Fruit fly (Drosophila melanogaster) whole organism, prepupa: ENCODE data around the gene CG13471.

ENCODE experiments used
- Blimp-1 ChIP-seq: fragments of 200-800 bp; sonication (Bioruptor generic); optimal IDR thresholded peaks from 3 replicates; lab custom pipeline; 2017; ENCODE audit warnings: missing biosample characterization, missing genetic modification characterization, mild to moderate bottlenecking, moderate library complexity, missing genetic modification reagents
- CG10631 ChIP-seq: fragments of 200-800 bp; sonication (Bioruptor generic); optimal IDR thresholded peaks from 2 replicates; lab custom pipeline; 2016; ENCODE audit warnings: missing biosample characterization, missing genetic modification characterization
- CG11294 ChIP-seq: fragments of 200-800 bp; sonication (Bioruptor generic); IDR thresholded peaks from 2 replicates; pipeline ENCODE4 v1.3.6; 2022; ENCODE audit warnings: missing biosample characterization, missing genetic modification characterization
- CG11902 ChIP-seq: fragments of 200-800 bp; sonication (Bioruptor generic); optimal IDR thresholded peaks from 3 replicates; lab custom pipeline; 2016; ENCODE audit warnings: missing biosample characterization, missing genetic modification characterization
- CG1621 ChIP-seq: fragments of 200-800 bp; sonication (Bioruptor generic); optimal IDR thresholded peaks from 3 replicates; lab custom pipeline; 2018; ENCODE audit warnings: missing biosample characterization, mild to moderate bottlenecking, missing genetic modification characterization
- CG16779 ChIP-seq: fragments of 200-800 bp; sonication (Bioruptor generic); optimal IDR thresholded peaks from 3 replicates; lab custom pipeline; 2017; ENCODE audit warnings: missing biosample characterization, mild to moderate bottlenecking, missing genetic modification characterization
- CG3032 ChIP-seq: fragments of 200-800 bp; optimal IDR thresholded peaks from 2 replicates; lab custom pipeline; 2019; ENCODE audit warnings: missing biosample characterization, mild to moderate bottlenecking, missing genetic modification characterization, moderate library complexity
- CG31627 ChIP-seq: fragments of 200-800 bp; sonication (Bioruptor generic); optimal IDR thresholded peaks from 3 replicates; lab custom pipeline; 2016; ENCODE audit warnings: missing biosample characterization, missing genetic modification characterization
- CG32006 ChIP-seq: fragments of 200-800 bp; sonication (Bioruptor generic); optimal IDR thresholded peaks from 3 replicates; lab custom pipeline; 2017; ENCODE audit warnings: missing biosample characterization, mild to moderate bottlenecking, missing genetic modification characterization
- CG34406 ChIP-seq: fragments of 200-800 bp; sonication (Bioruptor generic); optimal IDR thresholded peaks from 3 replicates; lab custom pipeline; 2016; ENCODE audit warnings: missing biosample characterization, missing genetic modification characterization
- CG3919 ChIP-seq: fragments of 200-800 bp; sonication (Bioruptor generic); optimal IDR thresholded peaks from 3 replicates; lab custom pipeline; 2016; ENCODE audit warnings: missing biosample characterization, missing genetic modification characterization
- CG4318 ChIP-seq: fragments of 200-800 bp; sonication (Bioruptor generic); optimal IDR thresholded peaks from 3 replicates; lab custom pipeline; 2017; ENCODE audit warnings: missing biosample characterization, mild to moderate bottlenecking, missing genetic modification characterization
- CG6163 ChIP-seq: fragments of 200-800 bp; sonication (Bioruptor generic); IDR thresholded peaks from 3 replicates; pipeline ENCODE4 v1.3.6; 2022; ENCODE audit warnings: missing biosample characterization, missing genetic modification characterization
- CG6792 ChIP-seq: fragments of 200-800 bp; sonication (Bioruptor generic); optimal IDR thresholded peaks from 3 replicates; lab custom pipeline; 2016; ENCODE audit warnings: missing biosample characterization, missing genetic modification characterization
- CG6808 ChIP-seq: fragments of 200-800 bp; sonication (Bioruptor generic); optimal IDR thresholded peaks from 3 replicates; lab custom pipeline; 2017; ENCODE audit warnings: missing biosample characterization, missing genetic modification characterization, mild to moderate bottlenecking, moderate library complexity, missing genetic modification reagents
- CG6854 ChIP-seq: fragments of 200-800 bp; sonication (Bioruptor generic); optimal IDR thresholded peaks from 2 replicates; lab custom pipeline; 2017; ENCODE audit warnings: missing biosample characterization, mild to moderate bottlenecking, missing genetic modification characterization
- CG7368 ChIP-seq: fragments of 200-800 bp; sonication (Bioruptor generic); optimal IDR thresholded peaks from 3 replicates; lab custom pipeline; 2016; ENCODE audit warnings: missing biosample characterization, missing genetic modification characterization
- CG8632 ChIP-seq: fragments of 200-800 bp; sonication (Bioruptor generic); optimal IDR thresholded peaks from 3 replicates; lab custom pipeline; 2016; ENCODE audit warnings: missing biosample characterization, missing genetic modification characterization
- CG9139 ChIP-seq: fragments of 200-800 bp; sonication (Bioruptor generic); optimal IDR thresholded peaks from 3 replicates; lab custom pipeline; 2017; ENCODE audit warnings: missing biosample characterization, mild to moderate bottlenecking, missing genetic modification characterization
- Eip93F ChIP-seq: fragments of 200-800 bp; sonication (Bioruptor generic); optimal IDR thresholded peaks from 2 replicates; lab custom pipeline; 2016; ENCODE audit warnings: missing biosample characterization, mild to moderate bottlenecking, missing genetic modification characterization
- Ets21C ChIP-seq: fragments of 200-800 bp; sonication (Bioruptor generic); optimal IDR thresholded peaks from 3 replicates; lab custom pipeline; 2016; ENCODE audit warnings: missing biosample characterization, missing genetic modification characterization
- Ets96B ChIP-seq: fragments of 200-800 bp; optimal IDR thresholded peaks from 2 replicates; lab custom pipeline; 2019; ENCODE audit warnings: missing biosample characterization, mild to moderate bottlenecking, missing genetic modification characterization, moderate library complexity
- Gug ChIP-seq: fragments of 200-800 bp; sonication (Bioruptor generic); IDR thresholded peaks from 2 replicates; pipeline ENCODE4 v1.3.6; 2022; ENCODE audit warnings: missing biosample characterization, missing genetic modification characterization
- Hr38 ChIP-seq: sonication (Bioruptor generic); optimal IDR thresholded peaks from 2 replicates; lab custom pipeline; 2016; ENCODE audit warnings: missing biosample characterization, missing genetic modification characterization
- Hr4 ChIP-seq: fragments of 200-800 bp; sonication (Bioruptor generic); optimal IDR thresholded peaks from 3 replicates; lab custom pipeline; 2016; ENCODE audit warnings: missing biosample characterization, missing genetic modification characterization
- Lpt ChIP-seq: fragments of 200-800 bp; sonication (Bioruptor generic); optimal IDR thresholded peaks from 3 replicates; lab custom pipeline; 2016; ENCODE audit warnings: missing biosample characterization, missing genetic modification characterization
- Met ChIP-seq: fragments of 200-800 bp; sonication (Bioruptor generic); optimal IDR thresholded peaks from 3 replicates; lab custom pipeline; 2016; ENCODE audit warnings: missing biosample characterization, missing genetic modification characterization
- OdsH ChIP-seq: fragments of 200-800 bp; sonication (Bioruptor generic); optimal IDR thresholded peaks from 3 replicates; lab custom pipeline; 2016; ENCODE audit warnings: missing biosample characterization, missing genetic modification characterization
- Smox ChIP-seq: fragments of 200-800 bp; sonication (Bioruptor generic); optimal IDR thresholded peaks from 3 replicates; lab custom pipeline; 2016; ENCODE audit warnings: missing biosample characterization, missing genetic modification characterization
- Sox102F ChIP-seq: fragments of 200-800 bp; sonication (Bioruptor generic); optimal IDR thresholded peaks from 2 replicates; lab custom pipeline; 2016; ENCODE audit warnings: missing biosample characterization, mild to moderate bottlenecking, missing genetic modification characterization
- Sox15 ChIP-seq: fragments of 200-800 bp; sonication (Bioruptor generic); optimal IDR thresholded peaks from 3 replicates; lab custom pipeline; 2016; ENCODE audit warnings: missing biosample characterization, missing genetic modification characterization
- achi ChIP-seq: fragments of 200-800 bp; sonication (Bioruptor generic); optimal IDR thresholded peaks from 3 replicates; lab custom pipeline; 2016; ENCODE audit warnings: missing biosample characterization, missing genetic modification characterization
- acj6 ChIP-seq: fragments of 200-800 bp; sonication (Bioruptor generic); optimal IDR thresholded peaks from 3 replicates; lab custom pipeline; 2016; ENCODE audit warnings: missing biosample characterization, missing genetic modification characterization
- cyc ChIP-seq: fragments of 200-800 bp; sonication (Bioruptor generic); optimal IDR thresholded peaks from 3 replicates; lab custom pipeline; 2016; ENCODE audit warnings: missing biosample characterization, missing genetic modification characterization
- dac ChIP-seq: fragments of 200-800 bp; sonication (Bioruptor generic); optimal IDR thresholded peaks from 2 replicates; lab custom pipeline; 2017; ENCODE audit warnings: missing biosample characterization, mild to moderate bottlenecking, missing genetic modification characterization
- eg ChIP-seq: fragments of 200-800 bp; sonication (Bioruptor generic); IDR thresholded peaks from 3 replicates; pipeline ENCODE4 v1.3.6; 2022; ENCODE audit warnings: missing biosample characterization, missing genetic modification characterization
- esn ChIP-seq: fragments of 200-800 bp; sonication (Bioruptor generic); optimal IDR thresholded peaks from 2 replicates; lab custom pipeline; 2016; ENCODE audit warnings: missing biosample characterization, mild to moderate bottlenecking, missing genetic modification characterization, moderate library complexity
- fkh ChIP-seq: fragments of 200-800 bp; sonication (Bioruptor generic); optimal IDR thresholded peaks from 3 replicates; lab custom pipeline; 2017; ENCODE audit warnings: missing biosample characterization, mild to moderate bottlenecking, missing genetic modification characterization, moderate library complexity
- lz ChIP-seq: fragments of 200-800 bp; sonication (Bioruptor generic); optimal IDR thresholded peaks from 3 replicates; lab custom pipeline; 2016; ENCODE audit warnings: missing biosample characterization, missing genetic modification characterization
- net ChIP-seq: fragments of 200-800 bp; sonication (Bioruptor generic); optimal IDR thresholded peaks from 3 replicates; lab custom pipeline; 2016; ENCODE audit warnings: missing biosample characterization, missing genetic modification characterization
- pdm3 ChIP-seq: fragments of 200-800 bp; sonication (Bioruptor generic); optimal IDR thresholded peaks from 3 replicates; lab custom pipeline; 2016; ENCODE audit warnings: missing biosample characterization, missing genetic modification characterization
- salr ChIP-seq, 2 experiments: fragments of 200-800 bp; sonication (Bioruptor generic); optimal IDR thresholded peaks; 3 replicates each; lab custom pipeline; 2016 to 2018; ENCODE audit warnings: missing biosample characterization in 2 of 2, missing genetic modification characterization in 2 of 2, mild to moderate bottlenecking in 1 of 2
- spab ChIP-seq: fragments of 200-800 bp; sonication (Bioruptor generic); optimal IDR thresholded peaks from 2 replicates; lab custom pipeline; 2017; ENCODE audit warnings: missing biosample characterization, mild to moderate bottlenecking, missing genetic modification characterization, missing genetic modification reagents
- ss ChIP-seq, 2 experiments: fragments of 200-800 bp; sonication (Bioruptor generic); optimal IDR thresholded peaks; 2 replicates in 1 of 2; 3 replicates in 1 of 2; lab custom pipeline; 2017 to 2018; ENCODE audit warnings: mild to moderate bottlenecking in 2 of 2, missing biosample characterization in 2 of 2, missing genetic modification characterization in 2 of 2, moderate library complexity in 1 of 2
- svp ChIP-seq: fragments of 200-800 bp; sonication (Bioruptor generic); peaks from one replicate; lab custom pipeline; 2016; ENCODE audit warnings: missing biosample characterization, missing genetic modification characterization
- vri ChIP-seq: fragments of 200-800 bp; sonication (Bioruptor generic); optimal IDR thresholded peaks from 3 replicates; lab custom pipeline; 2016; ENCODE audit warnings: missing biosample characterization, mild to moderate bottlenecking, missing genetic modification characterization

CG13471 gene

dm6 chr3L:14756724-14757463, 23.6 kb upstream of the CG13471 start (continued):
- peak; percentile 68 for TF ChIP-seq spab (GFP tag; lab: Kevin White, UChicago)
- TF ChIP-seq Sox102F (GFP tag; lab: Kevin White, UChicago) = peak; percentile 85
- TF ChIP-seq Blimp-1 = peak; percentile 56
- peak; percentile 76 for TF ChIP-seq CG6808 (GFP tag; lab: Kevin White, UChicago)
- peak; percentile 94 for TF ChIP-seq CG31627 (GFP tag; lab: Kevin White, UChicago)
- peak; percentile 93 for TF ChIP-seq cyc (GFP tag; lab: Kevin White, UChicago)
- TF ChIP-seq CG32006 = peak; percentile 95
- TF ChIP-seq eg (GFP tag; lab: Robert Waterston, UW) = peak; percentile 96
- TF ChIP-seq ss (GFP tag; optimal IDR thresholded peaks at IDR 0.05; lab: Kevin White, UChicago) = peak; percentile 33 to 74

DNA sequence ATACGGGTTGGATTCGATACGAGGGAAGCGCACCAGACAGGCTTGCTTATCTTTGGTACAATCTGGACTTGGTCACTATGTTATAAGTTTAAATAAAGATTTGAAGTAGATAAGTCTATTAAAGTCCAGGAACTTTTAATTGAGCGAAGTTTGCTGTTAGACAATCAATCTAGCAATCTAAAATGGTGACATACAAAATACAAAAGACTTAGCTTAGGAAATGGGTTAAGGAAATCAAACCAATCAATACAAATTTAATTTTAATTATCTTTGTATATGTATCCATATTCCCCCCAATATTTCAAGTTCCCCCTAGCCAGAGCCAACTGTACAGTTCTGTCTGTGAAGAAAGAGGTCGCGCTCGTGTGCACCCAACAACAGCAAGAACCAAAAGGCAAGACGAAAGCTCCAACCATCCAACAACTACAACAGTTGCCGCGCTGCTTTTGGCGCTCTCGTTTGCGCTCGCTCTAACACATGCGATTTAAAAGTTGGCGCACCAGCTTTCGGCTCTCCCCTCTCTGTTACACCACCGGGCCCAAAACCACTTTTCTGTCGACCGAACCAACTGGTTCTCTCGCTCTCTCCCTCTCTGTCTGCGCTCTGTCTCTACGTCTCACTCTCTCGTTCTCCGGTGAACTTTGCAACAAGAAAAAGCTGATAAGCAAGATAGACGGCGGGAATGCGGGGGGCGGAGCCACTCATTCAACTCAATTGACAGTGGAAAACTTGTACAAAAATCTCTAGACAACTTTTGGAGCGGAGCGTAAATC, 22.8 kb upstream of the CG13471 start:
- TF ChIP-seq vri (GFP tag; lab: Kevin White, UChicago) (peak; percentile 20), CG3919 (GFP tag; lab: Kevin White, UChicago) (peak; percentile 88), CG9139 (no peak), Lpt (peak; percentile 72), Hr4 (GFP tag; lab: Kevin White, UChicago) (peak; percentile 95), acj6 (GFP tag; lab: Kevin White, UChicago) (peak; percentile 91), Sox102F (GFP tag; lab: Kevin White, UChicago) (peak; percentile 56), OdsH (GFP tag; lab: Kevin White, UChicago) (peak; percentile 93), salr (GFP tag; optimal IDR thresholded peaks at IDR 0.05; lab: Kevin White, UChicago) (peak; percentile 52 to 91), CG16779 (tag; lab: Kevin White, UChicago) (peak; percentile 59), CG3032 (tag; lab: Kevin White, UChicago) (peak; percentile 88), CG6163 (GFP tag; lab: Robert Waterston, UW) (peak; percentile 81), Eip93F (GFP tag; lab: Kevin White, UChicago) (no peak), CG34406 (GFP tag; lab: Kevin White, UChicago) (peak; percentile 81), Ets21C (peak; percentile 85), svp (GFP tag; lab: Kevin White, UChicago) (peak; percentile 99), spab (GFP tag; lab: Kevin White, UChicago) (peak; percentile 79), achi (peak; percentile 90), Ets96B (tag; lab: Kevin White, UChicago) (peak; percentile 77), CG8632 (GFP tag; lab: Kevin White, UChicago) (peak; percentile 86), CG6808 (GFP tag; lab: Kevin White, UChicago) (peak; percentile 84), pdm3 (GFP tag; lab: Kevin White, UChicago) (peak; percentile 89), Blimp-1 (peak; percentile 53), dac (GFP tag; lab: Kevin White, UChicago) (peak; percentile 82), Met (peak; percentile 92), CG10631 (GFP tag; lab: Kevin White, UChicago) (peak; percentile 88), Smox (GFP tag; lab: Kevin White, UChicago) (peak; percentile 88), ss (GFP tag; optimal IDR thresholded peaks at IDR 0.05; lab: Kevin White, UChicago) (peak; percentile 74 to 79), net (GFP tag; lab: Kevin White, UChicago) (peak; percentile 84), lz (peak; percentile 88), CG11902 (GFP tag; lab: Kevin White, UChicago) (peak; percentile 87), CG1621 (tag; lab: Kevin White, UChicago) (peak; percentile 65), esn (GFP tag; lab: Kevin White, UChicago) (peak; percentile 91), CG11294 (peak; percentile 85), Gug (GFP tag; lab: Robert Waterston, UW) (peak; percentile 78), CG7368 (GFP tag; lab: Kevin White, UChicago) (peak; percentile 59), Sox15 (GFP tag; lab: Kevin White, UChicago) (peak; percentile 87), fkh (no peak), Hr38 (GFP tag; lab: Kevin White, UChicago) (no peak), CG4318 (GFP tag; lab: Kevin White, UChicago) (peak; percentile 92), CG6854 (peak; percentile 76), eg (GFP tag; lab: Robert Waterston, UW) (peak; percentile 85), CG6792 (GFP tag; lab: Kevin White, UChicago) (peak; percentile 88)
